Worm (Caenorhabditis elegans): ENCODE data around the gene C01G6.2.

DNA sequence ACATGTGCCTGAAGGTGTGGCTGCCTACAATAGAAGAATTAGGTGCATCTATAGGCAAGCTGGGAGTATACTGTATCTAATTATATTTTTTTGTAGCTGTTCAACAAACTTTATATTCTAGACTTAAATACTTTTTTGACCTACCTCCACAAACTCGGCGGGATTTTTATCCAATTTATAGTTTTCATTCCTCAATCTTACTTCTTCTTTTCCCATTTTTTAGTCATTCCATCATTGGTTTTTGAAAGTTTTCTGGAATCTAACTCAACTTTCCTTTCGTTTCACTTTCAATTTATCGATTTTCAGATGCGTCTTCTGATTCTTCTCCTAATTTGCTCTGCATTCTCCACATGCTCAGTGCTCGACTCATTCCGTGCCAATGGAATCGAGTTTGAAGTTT, 2.7 kb downstream of the C01G6.2 start, which contains the start of gene C01G6.3:
- TF ChIP-seq F13H6.1 (tag; optimal IDR thresholded peaks at IDR 0.05) (no peak), ceh-22 (tag; optimal IDR thresholded peaks at IDR 0.05) (no peak), C08G9.2 (tag; optimal IDR thresholded peaks at IDR 0.05) (no peak), sox-4 (tag; optimal IDR thresholded peaks at IDR 0.05) (no peak), ceh-9 (tag; optimal IDR thresholded peaks at IDR 0.05) (no peak)
